Fruit fly (Drosophila melanogaster) whole organism: ENCODE results near the gene CG32270.

Experiments
- CG8478 ChIP-seq: fragments of >200 bp; optimal IDR thresholded peaks from 2 replicates; lab custom pipeline; 2018; ENCODE audit warnings: inconsistent platforms
- Dll ChIP-seq: fragments of >200 bp; optimal IDR thresholded peaks from 2 replicates; lab custom pipeline; 2017
- EcR ChIP-seq, 2 experiments: fragments of >200 bp; optimal IDR thresholded peaks; 2 replicates each; lab custom pipeline; 2017; ENCODE audit warnings: missing biosample characterization in 2 of 2, missing genetic modification characterization in 2 of 2, missing genetic modification reagents in 2 of 2
- pan ChIP-seq: fragments of >200 bp; optimal IDR thresholded peaks from 2 replicates; lab custom pipeline; 2017
- psq ChIP-seq: fragments of >200 bp; optimal IDR thresholded peaks from 2 replicates; lab custom pipeline; 2017
- usp ChIP-seq: fragments of >200 bp; optimal IDR thresholded peaks from 2 replicates; lab custom pipeline; 2017; ENCODE audit warnings: missing biosample characterization, missing genetic modification characterization, mixed read lengths

The CG32270 gene

DNA sequence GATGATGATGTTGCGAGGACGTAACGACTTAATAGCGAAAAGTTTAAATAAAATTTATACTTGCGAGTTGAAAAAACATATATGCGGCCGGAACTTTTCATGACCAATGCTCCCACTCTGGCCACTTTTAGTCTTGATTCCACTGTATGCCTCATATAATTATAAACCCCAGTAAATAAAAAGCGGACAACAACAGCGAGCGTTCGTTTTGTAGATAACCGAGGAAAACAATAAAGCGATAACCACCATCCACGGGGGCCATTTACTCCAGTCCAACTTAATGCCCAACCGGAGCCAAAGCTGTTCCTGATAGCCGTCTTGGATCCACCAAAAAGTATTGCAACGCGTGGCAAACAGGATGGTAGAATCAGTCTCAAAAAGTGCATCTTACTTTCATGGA lies 27.5 kb upstream of the CG32270 start:
- no peak for TF ChIP-seq pan (lab: Kevin White, UChicago)
- TF ChIP-seq CG8478 (lab: Kevin White, UChicago), result no peak
- TF ChIP-seq EcR (GFP tag; optimal IDR thresholded peaks at IDR 0.05; lab: Kevin White, UChicago), result no peak
- TF ChIP-seq Dll (lab: Kevin White, UChicago), result no peak
- TF ChIP-seq usp (GFP tag; lab: Kevin White, UChicago), result no peak
- TF ChIP-seq psq (lab: Kevin White, UChicago), result no peak

DNA sequence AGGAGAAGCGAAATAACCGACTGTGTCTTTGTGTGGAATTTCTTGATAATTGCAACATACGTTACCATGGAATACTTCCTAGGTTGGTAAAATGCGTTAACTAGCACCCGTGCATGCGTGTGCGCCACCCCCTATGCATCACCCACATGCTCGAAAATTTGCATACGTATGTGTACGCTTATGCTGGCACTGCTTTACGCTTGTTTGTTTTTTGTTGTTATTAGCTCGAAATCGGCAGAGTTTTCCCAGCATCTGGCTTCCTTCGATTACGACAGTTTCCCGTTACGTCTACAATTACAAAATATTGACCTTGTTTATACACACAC lies 17.6 kb upstream of the CG32270 start:
- TF ChIP-seq usp (GFP tag; lab: Kevin White, UChicago), result no peak
- no peak for TF ChIP-seq psq (lab: Kevin White, UChicago)
- no peak for TF ChIP-seq pan (lab: Kevin White, UChicago)
- no peak for TF ChIP-seq CG8478 (lab: Kevin White, UChicago)
- TF ChIP-seq Dll (lab: Kevin White, UChicago), result no peak
- TF ChIP-seq EcR (GFP tag; optimal IDR thresholded peaks at IDR 0.05; lab: Kevin White, UChicago), result no peak

DNA sequence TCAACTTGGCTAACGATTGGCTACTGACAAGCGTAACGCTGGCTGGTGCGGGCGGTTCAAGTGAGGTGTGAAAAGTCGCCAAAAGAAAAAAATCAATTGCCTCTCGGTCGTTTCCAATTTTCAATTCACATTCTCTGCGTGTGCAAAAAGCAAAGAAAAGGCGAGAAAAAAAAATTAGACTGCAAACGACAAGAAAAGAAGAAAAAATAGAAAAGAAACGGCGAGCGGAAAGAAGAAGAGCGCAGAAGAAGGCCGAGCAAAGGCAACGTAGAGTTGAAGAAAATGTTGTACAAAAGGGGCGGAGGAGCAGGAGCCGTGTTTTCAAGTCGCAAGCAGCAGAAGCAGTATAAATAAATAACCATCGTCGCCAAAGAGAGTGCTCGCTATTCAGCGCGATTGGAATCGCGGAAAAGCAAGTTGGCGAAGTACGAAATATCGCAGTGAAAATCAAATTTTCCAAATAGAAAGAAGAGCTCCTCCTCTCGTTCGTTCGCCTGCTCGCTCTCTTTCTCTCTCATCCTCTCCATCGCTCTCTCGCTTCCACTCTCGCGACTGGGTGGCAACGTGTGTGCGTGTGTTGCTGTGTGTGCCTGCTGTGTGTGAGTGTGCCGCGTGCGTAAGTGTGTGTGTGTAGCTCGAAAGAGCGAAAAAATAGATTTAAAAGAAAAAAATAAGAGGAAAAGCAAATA lies 17.1 kb upstream of the CG32270 start:
- peak; percentile 53 for TF ChIP-seq CG8478 (lab: Kevin White, UChicago)
- TF ChIP-seq pan (lab: Kevin White, UChicago), result no peak
- peak; percentile 99 for TF ChIP-seq Dll (lab: Kevin White, UChicago)
- TF ChIP-seq psq (lab: Kevin White, UChicago), result no peak
- no peak for TF ChIP-seq EcR (GFP tag; optimal IDR thresholded peaks at IDR 0.05; lab: Kevin White, UChicago)
- no peak for TF ChIP-seq usp (GFP tag; lab: Kevin White, UChicago)

DNA sequence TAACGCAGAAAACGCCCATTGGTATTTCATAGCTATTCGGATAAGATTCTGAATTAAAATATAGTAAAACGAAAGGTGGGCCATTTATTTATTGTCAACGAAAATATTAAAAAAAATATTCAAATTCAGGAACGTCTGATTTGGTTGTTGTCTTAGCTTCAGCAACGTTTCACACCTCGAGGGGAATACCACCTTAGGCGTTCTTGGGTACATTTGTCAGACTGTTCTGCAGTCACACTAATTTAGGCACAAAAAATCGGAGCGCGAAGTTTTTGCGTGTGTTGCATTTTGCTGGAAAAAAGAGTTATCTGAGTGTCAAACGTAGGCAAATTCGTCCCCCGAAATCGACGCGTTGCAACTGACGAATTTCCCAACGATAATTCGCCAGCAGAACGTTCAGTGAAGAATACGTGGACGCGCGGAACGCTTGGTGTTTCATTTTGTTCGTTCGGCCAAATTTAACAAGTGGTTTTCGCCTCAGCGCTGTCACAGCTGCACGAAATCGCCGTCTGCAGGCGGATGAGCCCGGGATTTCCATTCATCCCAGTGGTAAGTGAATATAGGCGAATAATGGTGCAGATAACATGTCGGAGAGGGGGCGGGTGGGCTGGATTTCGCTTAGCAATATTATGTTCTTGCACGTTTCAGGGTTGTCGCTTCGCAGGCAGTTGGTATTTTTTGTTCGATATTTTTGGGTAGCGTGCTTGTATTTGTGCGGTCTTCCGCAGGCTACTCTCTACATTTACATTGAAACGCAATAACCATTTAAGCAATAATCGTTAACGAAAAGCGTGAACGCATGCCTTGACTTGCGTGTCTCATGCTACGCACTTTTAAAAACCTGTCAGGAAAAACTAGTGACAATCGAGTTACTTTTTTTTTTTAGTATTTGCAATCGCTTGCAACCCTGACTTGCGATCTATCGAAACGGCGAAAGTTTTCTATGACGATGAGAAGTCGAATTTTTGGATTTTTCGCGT lies 16.2 kb upstream of the CG32270 start, which contains the start of gene Larp4B:
TSS of gene Larp4B (plus strand) at position 99 of the 980 bp plus-strand sequence.
- TF ChIP-seq pan (lab: Kevin White, UChicago) (no peak), Dll (lab: Kevin White, UChicago) (no peak), EcR (GFP tag; optimal IDR thresholded peaks at IDR 0.05; lab: Kevin White, UChicago) (no peak), usp (GFP tag; lab: Kevin White, UChicago) (no peak), psq (lab: Kevin White, UChicago) (no peak), CG8478 (lab: Kevin White, UChicago) (no peak)

- TF ChIP-seq pan (lab: Kevin White, UChicago) (no peak), usp (GFP tag; lab: Kevin White, UChicago) (no peak), EcR (GFP tag; optimal IDR thresholded peaks at IDR 0.05; lab: Kevin White, UChicago) (no peak), psq (lab: Kevin White, UChicago) (no peak), CG8478 (lab: Kevin White, UChicago) (no peak), Dll (lab: Kevin White, UChicago) (no peak)
These were observed 14.7 kb upstream of the CG32270 start for dm6 chr3L:3223390-3223914.

DNA sequence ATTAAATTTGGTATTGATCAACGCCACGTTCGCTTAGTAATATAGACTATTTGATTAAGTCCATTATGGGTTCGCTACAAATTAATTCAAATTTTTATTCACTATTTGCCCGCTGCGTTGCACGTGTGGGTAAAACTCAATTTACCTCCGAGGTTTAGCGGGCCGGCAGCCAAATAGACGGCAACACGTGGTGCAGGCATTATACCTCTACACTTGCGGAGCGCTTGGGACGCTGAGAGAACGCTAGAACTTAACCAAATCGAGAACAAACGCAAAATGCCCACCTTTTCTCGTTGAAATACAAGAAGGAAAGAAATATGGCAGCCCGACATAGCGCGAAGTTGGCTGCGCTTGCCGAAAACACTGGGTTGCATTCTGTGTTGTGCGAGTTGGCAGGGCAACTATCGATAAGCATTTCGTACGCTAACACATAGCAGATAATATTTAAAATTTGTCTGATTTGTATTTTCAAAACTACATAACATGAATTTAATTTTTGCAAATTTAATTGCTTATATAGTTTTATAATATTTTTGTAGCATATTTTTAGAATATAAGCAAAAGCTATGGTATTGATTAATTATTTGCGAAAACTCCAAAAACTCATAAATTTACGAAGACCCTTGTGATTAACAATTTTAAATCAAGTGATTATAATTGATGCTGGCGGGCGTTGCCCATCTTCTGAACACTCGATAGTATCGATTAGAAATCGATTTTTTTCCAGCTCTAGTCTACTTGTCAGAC lies 14.0 kb upstream of the CG32270 start, which contains the start of the genes RpL28 and eIF1:
TSS of gene RpL28 (minus strand) at position 318 of the 747 bp plus-strand sequence.
TSS of gene eIF1 (plus strand) at position 699 of the 747 bp plus-strand sequence.
- TF ChIP-seq pan (lab: Kevin White, UChicago) (no peak), Dll (lab: Kevin White, UChicago) (no peak)

DNA sequence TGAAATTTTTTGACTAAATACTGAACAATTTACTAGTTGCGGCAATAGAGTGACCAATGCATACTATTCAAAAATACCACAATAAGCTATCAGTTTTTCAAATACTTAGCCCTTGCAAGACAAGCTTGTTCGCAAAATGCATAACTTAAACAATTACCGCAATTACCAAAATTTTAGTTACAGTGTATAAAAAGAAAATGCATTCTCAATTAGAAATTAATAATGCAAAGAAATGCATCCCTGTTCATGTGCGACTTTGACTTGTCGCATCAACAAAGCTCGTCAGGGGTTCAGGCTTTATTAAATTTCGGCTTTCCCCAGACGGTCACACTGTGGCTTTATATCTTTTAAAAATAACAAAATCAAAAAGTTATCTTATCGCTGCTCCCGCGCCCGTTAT lies 10.1 kb upstream of the CG32270 start, which contains the start of the genes hob and nSMase:
TSS of gene hob (minus strand) at position 62 of the 400 bp plus-strand sequence.
TSS of gene nSMase (plus strand) at position 298 of the 400 bp plus-strand sequence.
- TF ChIP-seq psq (lab: Kevin White, UChicago) (no peak), CG8478 (lab: Kevin White, UChicago) (no peak), Dll (lab: Kevin White, UChicago) (no peak), usp (GFP tag; lab: Kevin White, UChicago) (no peak), pan (lab: Kevin White, UChicago) (no peak), EcR (GFP tag; optimal IDR thresholded peaks at IDR 0.05; lab: Kevin White, UChicago) (no peak)

DNA sequence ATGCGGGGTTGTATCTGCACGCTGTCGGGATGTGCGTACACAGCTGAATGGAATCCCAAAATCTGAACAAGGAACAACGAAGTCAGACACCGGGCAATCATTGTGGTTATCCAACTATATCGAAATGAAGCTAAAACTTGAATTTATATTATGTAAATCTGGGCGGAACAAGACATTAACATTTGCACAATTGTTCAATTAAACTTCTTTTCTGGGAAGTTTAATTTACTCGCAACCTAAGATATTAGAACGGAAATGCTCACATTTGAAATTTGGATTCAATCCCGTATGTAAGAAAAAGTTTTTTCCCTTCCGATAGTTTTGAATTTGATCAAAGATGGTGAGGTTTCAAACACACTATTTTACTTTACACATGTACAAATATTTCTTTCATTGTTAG lies 2.5 kb downstream of the CG32270 start, which contains the start of gene CG33160:
TSS of gene CG33160 (minus strand) at position 101 of the 400 bp plus-strand sequence.
- TF ChIP-seq psq (lab: Kevin White, UChicago), result no peak

- TF ChIP-seq psq (lab: Kevin White, UChicago), result no peak
- TF ChIP-seq CG8478 (lab: Kevin White, UChicago), result no peak
- no peak for TF ChIP-seq usp (GFP tag; lab: Kevin White, UChicago)
- no peak for TF ChIP-seq pan (lab: Kevin White, UChicago)
These were observed 3.4 kb downstream of the CG32270 start, which contains the start of gene CG32277 for dm6 chr3L:3205349-3205748. Gene CG32277 (minus strand): TSS chr3L:3205449.

DNA sequence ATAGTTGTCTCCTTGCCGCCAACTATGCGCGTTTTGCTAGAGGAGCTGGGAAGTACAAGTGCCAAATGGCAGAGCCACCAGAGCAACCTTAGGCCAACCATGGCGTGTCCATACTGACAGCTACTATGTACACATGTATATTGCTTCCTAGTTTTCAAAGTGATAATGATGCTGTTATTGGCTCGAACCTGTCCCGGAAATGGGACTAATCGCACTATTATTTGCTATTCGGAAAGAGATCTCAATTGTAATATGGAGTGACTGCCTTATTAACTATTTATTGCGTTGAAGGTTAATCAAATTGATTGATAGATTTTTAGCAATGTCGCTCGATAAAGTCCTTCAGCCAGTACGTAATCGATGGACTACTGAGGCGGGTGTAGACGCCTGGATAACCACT lies 4.4 kb downstream of the CG32270 start, which contains the start of gene CG33159:
TSS of gene CG33159 (minus strand) at position 101 of the 400 bp plus-strand sequence.
- no peak for TF ChIP-seq usp (GFP tag; lab: Kevin White, UChicago)
- TF ChIP-seq EcR (GFP tag; optimal IDR thresholded peaks at IDR 0.05; lab: Kevin White, UChicago), result no peak
- TF ChIP-seq Dll (lab: Kevin White, UChicago), result no peak
- no peak for TF ChIP-seq CG8478 (lab: Kevin White, UChicago)
- TF ChIP-seq pan (lab: Kevin White, UChicago), result no peak
- TF ChIP-seq psq (lab: Kevin White, UChicago), result no peak
